Worm (Caenorhabditis elegans) whole organism, mixed stage, embryonic: ENCODE data around the gene H10D18.1.

ENCODE experiments used
- blmp-1 ChIP-seq: fragments of 150-350 bp; optimal IDR thresholded peaks from 2 replicates; lab custom pipeline; 2014; ENCODE audit warnings: missing biosample characterization, missing genetic modification characterization
- mab-5 ChIP-seq: fragments of 150-350 bp; optimal IDR thresholded peaks from 2 replicates; lab custom pipeline; 2014; ENCODE audit warnings: missing biosample characterization, missing genetic modification characterization

- TF ChIP-seq mab-5 (tag; lab: Kevin White, UChicago) (no peak), blmp-1 (tag; lab: Kevin White, UChicago) (no peak)
Observed at ce11 chrV:3801787-3802417, 13.1 kb upstream of the H10D18.1 start.
